Worm (Caenorhabditis elegans) whole organism, L2 larva: ENCODE results near the gene mltn-7.

Source experiments
- R02D3.7 ChIP-seq: fragments of 150-350 bp; optimal IDR thresholded peaks from 2 replicates; lab custom pipeline; 2014; ENCODE audit warnings: missing biosample characterization, missing genetic modification characterization
- ama-1 ChIP-seq: fragments of 150-350 bp; optimal IDR thresholded peaks from 2 replicates; lab custom pipeline; 2018; ENCODE audit warnings: inconsistent platforms
- ceh-82 ChIP-seq: fragments of 150-350 bp; optimal IDR thresholded peaks from 2 replicates; lab custom pipeline; 2014; ENCODE audit warnings: missing biosample characterization, missing genetic modification characterization
- elt-3 ChIP-seq: sonication (generic microtip); optimal IDR thresholded peaks from 2 replicates; lab custom pipeline; 2017; ENCODE audit warnings: missing biosample characterization, missing genetic modification characterization
- lsy-2 ChIP-seq, 2 experiments: fragments of 150-350 bp in 1 of 2; sonication (generic microtip) in 1 of 2; optimal IDR thresholded peaks; 2 replicates each; lab custom pipeline; 2014 to 2017; ENCODE audit warnings: missing biosample characterization in 2 of 2, missing genetic modification characterization in 2 of 2
- mab-5 ChIP-seq: fragments of 150-350 bp; optimal IDR thresholded peaks from 2 replicates; lab custom pipeline; 2014; ENCODE audit warnings: missing biosample characterization, missing genetic modification characterization
- mdl-1 ChIP-seq, 2 experiments: fragments of 150-350 bp in 1 of 2; sonication (generic microtip) in 1 of 2; optimal IDR thresholded peaks; 2 replicates each; lab custom pipeline; 2017; ENCODE audit warnings: missing biosample characterization in 2 of 2, missing genetic modification characterization in 2 of 2
- nhr-6 ChIP-seq: fragments of 150-350 bp; optimal IDR thresholded peaks from 2 replicates; lab custom pipeline; 2014; ENCODE audit warnings: missing biosample characterization, missing genetic modification characterization
- snpc-4 ChIP-seq: fragments of 150-350 bp; optimal IDR thresholded peaks from 2 replicates; lab custom pipeline; 2014; ENCODE audit warnings: missing biosample characterization, missing genetic modification characterization
- unc-62 ChIP-seq: fragments of 150-350 bp; optimal IDR thresholded peaks from 2 replicates; lab custom pipeline; 2014; ENCODE audit warnings: missing biosample characterization, missing genetic modification reagents, missing genetic modification characterization
- ztf-4 ChIP-seq: fragments of 150-350 bp; optimal IDR thresholded peaks from 2 replicates; lab custom pipeline; 2014; ENCODE audit warnings: missing biosample characterization, missing genetic modification characterization

DNA sequence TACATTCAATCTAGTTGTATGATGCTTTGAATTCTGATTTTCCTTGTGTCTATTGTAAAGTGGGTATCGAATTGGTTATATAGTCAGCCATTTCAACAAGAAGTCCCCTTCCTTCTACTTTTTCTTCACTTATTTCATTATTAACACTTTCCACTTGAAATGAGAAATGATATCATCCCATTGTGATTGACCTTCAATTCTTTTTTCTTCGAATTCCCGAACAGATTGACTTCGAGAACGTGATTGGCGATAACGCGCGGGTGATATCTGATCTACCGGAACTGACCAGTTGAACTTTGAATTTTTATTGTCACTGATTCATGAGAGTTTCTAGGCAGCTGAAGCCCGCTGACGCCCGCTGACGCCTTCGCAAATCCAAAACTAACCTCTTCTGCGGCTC, 8.1 kb downstream of the mltn-7 start:
- TF ChIP-seq ceh-82 (no peak), snpc-4 (tag; lab: Kevin White, UChicago) (no peak), elt-3 (tag; lab: Kevin White, UChicago) (no peak), nhr-6 (tag; lab: Kevin White, UChicago) (no peak), mab-5 (tag; lab: Kevin White, UChicago) (no peak), ama-1 (lab: Kevin White, UChicago) (no peak), unc-62 (GFP tag; lab: Kevin White, UChicago) (no peak), mdl-1 (tag; optimal IDR thresholded peaks at IDR 0.05; lab: Kevin White, UChicago) (no peak), ztf-4 (tag; lab: Kevin White, UChicago) (no peak), R02D3.7 (tag; lab: Kevin White, UChicago) (no peak), lsy-2 (tag; optimal IDR thresholded peaks at IDR 0.05; lab: Kevin White, UChicago) (no peak)
